Worm (Caenorhabditis elegans): ENCODE data around the gene ZK813.4.
A peak's percentile ranks its signal among the peaks of the same experiment; 100 is the strongest.

The ZK813.4 gene

DNA sequence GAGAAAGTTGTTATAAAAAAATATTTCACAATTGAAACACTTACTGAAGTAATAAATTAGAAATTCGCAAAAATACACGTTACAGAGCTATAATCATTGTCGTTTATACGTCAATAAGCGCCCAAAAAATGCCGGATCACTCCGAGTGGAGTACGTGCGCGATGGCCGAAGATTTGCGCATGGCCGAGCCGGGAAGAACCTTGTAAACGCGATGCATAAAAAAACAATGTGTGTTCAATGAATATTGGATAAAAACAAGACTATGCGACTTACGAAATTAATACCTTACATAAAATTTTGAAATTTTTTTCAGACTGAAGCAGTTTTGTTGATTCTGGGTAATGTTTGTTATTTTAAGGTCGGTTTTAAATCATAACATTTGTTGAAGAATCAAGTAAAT lies 50.8 kb downstream of the ZK813.4 start, which contains the start of gene sorf-1 (continued):
- TF ChIP-seq nhr-12 (tag; optimal IDR thresholded peaks at IDR 0.05): no peak
- TF ChIP-seq fkh-4 (tag; optimal IDR thresholded peaks at IDR 0.05; ENCODE audit: borderline replicate concordance): peak; percentile 52
- TF ChIP-seq nhr-20 (tag; optimal IDR thresholded peaks at IDR 0.05): peak; percentile 49
- TF ChIP-seq aly-2 (tag; optimal IDR thresholded peaks at IDR 0.05): no peak
- peak in 1 of 2 experiments; percentile 56 for TF ChIP-seq ztf-11 (tag; optimal IDR thresholded peaks at IDR 0.05)
- peak; percentile 28 for TF ChIP-seq blmp-1 (tag; optimal IDR thresholded peaks at IDR 0.05)
- TF ChIP-seq unc-98 (GFP tag; IDR thresholded peaks at IDR 0.05): no peak
- no peak for TF ChIP-seq fos-1 (tag; optimal IDR thresholded peaks at IDR 0.05)
- TF ChIP-seq ces-1 (GFP tag; optimal IDR thresholded peaks at IDR 0.05): no peak
- TF ChIP-seq unc-62 (GFP tag; optimal IDR thresholded peaks at IDR 0.05): no peak
- TF ChIP-seq lin-39 (tag; optimal IDR thresholded peaks at IDR 0.05): no peak
- no peak; the same call in 1 of the 2 replicates for TF ChIP-seq isw-1 (GFP tag; IDR thresholded peaks at IDR 0.05)
- TF ChIP-seq nhr-11 (tag; optimal IDR thresholded peaks at IDR 0.05): no peak
- TF ChIP-seq mef-2 (tag; optimal IDR thresholded peaks at IDR 0.05): no peak
- TF ChIP-seq aha-1 (tag; optimal IDR thresholded peaks at IDR 0.05): no peak
- no peak for TF ChIP-seq mdl-1 (tag; optimal IDR thresholded peaks at IDR 0.05)
- TF ChIP-seq snpc-4 (tag; optimal IDR thresholded peaks at IDR 0.05): no peak
- TF ChIP-seq nhr-28 (tag; optimal IDR thresholded peaks at IDR 0.05): no peak
- TF ChIP-seq lin-13 (GFP tag; optimal IDR thresholded peaks at IDR 0.05): no peak
- no peak for TF ChIP-seq lin-15B (tag; optimal IDR thresholded peaks at IDR 0.05)
- TF ChIP-seq elt-3 (tag; optimal IDR thresholded peaks at IDR 0.05): no peak
- TF ChIP-seq unc-130 (tag; optimal IDR thresholded peaks at IDR 0.05): no peak
- peak; percentile 11 for TF ChIP-seq egl-13 (tag; optimal IDR thresholded peaks at IDR 0.05)
- no peak for TF ChIP-seq zip-4 (GFP tag; optimal IDR thresholded peaks at IDR 0.05)
- TF ChIP-seq xbp-1 (tag; optimal IDR thresholded peaks at IDR 0.05): peak; percentile 42
- TF ChIP-seq irx-1 (tag; optimal IDR thresholded peaks at IDR 0.05): peak; percentile 18
- TF ChIP-seq ets-5 (GFP tag; IDR thresholded peaks at IDR 0.05): no peak
- no peak for TF ChIP-seq ztf-4 (tag; optimal IDR thresholded peaks at IDR 0.05)
- peak in 1 of 2 experiments; percentile 23 for TF ChIP-seq lsy-2 (tag; optimal IDR thresholded peaks at IDR 0.05)
- TF ChIP-seq ceh-8 (GFP tag; optimal IDR thresholded peaks at IDR 0.05): no peak
- no peak for TF ChIP-seq alr-1 (tag; optimal IDR thresholded peaks at IDR 0.05; ENCODE audit: borderline replicate concordance)
- peak; percentile 80 for TF ChIP-seq nhr-85 (tag)
- no peak for TF ChIP-seq sup-37 (GFP tag; optimal IDR thresholded peaks at IDR 0.05)
- TF ChIP-seq hlh-17 (GFP tag; optimal IDR thresholded peaks at IDR 0.05; ENCODE audit: borderline replicate concordance): no peak
- no peak for TF ChIP-seq ceh-88 (GFP tag; IDR thresholded peaks at IDR 0.05)
- TF ChIP-seq ceh-63 (GFP tag; optimal IDR thresholded peaks at IDR 0.05): no peak
- TF ChIP-seq pqm-1 (tag; optimal IDR thresholded peaks at IDR 0.05): no peak
- TF ChIP-seq nhr-90 (tag; optimal IDR thresholded peaks at IDR 0.05; ENCODE audit: poor library complexity): peak; percentile 46
- no peak for TF ChIP-seq tlp-1 (tag; optimal IDR thresholded peaks at IDR 0.05)
- peak; percentile 41 for TF ChIP-seq nhr-19 (GFP tag; conservative IDR thresholded peaks at IDR 0.05)
- peak in 2 of 3 experiments; percentile 22 to 46 for TF ChIP-seq dpl-1 (GFP tag; optimal IDR thresholded peaks at IDR 0.05)
- no peak for TF ChIP-seq skn-1 (tag; optimal IDR thresholded peaks at IDR 0.05)
- TF ChIP-seq grh-1 (GFP tag; IDR thresholded peaks at IDR 0.05): no peak
- no peak for TF ChIP-seq mab-9 (GFP tag; IDR thresholded peaks at IDR 0.05)
- TF ChIP-seq lin-35 (GFP tag; optimal IDR thresholded peaks at IDR 0.05): no peak
- no peak for TF ChIP-seq ama-1 (optimal IDR thresholded peaks at IDR 0.05)
- no peak for TF ChIP-seq sox-4 (tag; optimal IDR thresholded peaks at IDR 0.05)
- TF ChIP-seq swsn-7 (tag; optimal IDR thresholded peaks at IDR 0.05): peak; percentile 54
- TF ChIP-seq pax-3 (tag; optimal IDR thresholded peaks at IDR 0.05): no peak
- no peak for TF ChIP-seq jun-1 (tag; optimal IDR thresholded peaks at IDR 0.05)
- TF ChIP-seq tbx-2 (tag; optimal IDR thresholded peaks at IDR 0.05): peak; percentile 56
- no peak for TF ChIP-seq efl-3 (GFP tag; optimal IDR thresholded peaks at IDR 0.05)
- TF ChIP-seq nhr-71 (tag; optimal IDR thresholded peaks at IDR 0.05): peak; percentile 71
- no peak for TF ChIP-seq elt-2 (tag; optimal IDR thresholded peaks at IDR 0.05)
